Worm (Caenorhabditis elegans): Measurements from ENCODE around the gene mxl-1.

mxl-1 gene

DNA sequence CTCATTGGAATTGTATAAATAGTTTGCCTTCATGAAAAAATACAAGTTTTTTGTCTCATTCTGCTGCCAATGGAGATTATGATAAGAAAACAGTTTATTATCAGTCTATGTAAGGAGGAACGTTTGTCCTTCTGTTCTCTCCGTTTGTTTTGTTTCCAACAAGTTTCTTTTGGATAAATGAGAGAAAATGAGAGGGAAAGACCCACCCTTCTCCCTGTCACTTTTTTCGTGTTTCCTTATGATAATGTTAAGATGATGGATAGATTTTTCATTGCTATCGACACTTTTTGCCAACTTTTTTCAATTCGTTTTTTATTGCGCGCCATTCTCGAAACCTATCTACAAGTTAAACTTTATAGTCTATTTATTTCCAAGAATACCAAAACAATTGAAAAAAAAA, 13.5 kb upstream of the mxl-1 start:
- TF ChIP-seq nhr-25 (tag; optimal IDR thresholded peaks at IDR 0.05) (no peak), nhr-43 (tag; optimal IDR thresholded peaks at IDR 0.05; ENCODE audit: poor library complexity, severe bottlenecking) (peak; percentile 30)

DNA sequence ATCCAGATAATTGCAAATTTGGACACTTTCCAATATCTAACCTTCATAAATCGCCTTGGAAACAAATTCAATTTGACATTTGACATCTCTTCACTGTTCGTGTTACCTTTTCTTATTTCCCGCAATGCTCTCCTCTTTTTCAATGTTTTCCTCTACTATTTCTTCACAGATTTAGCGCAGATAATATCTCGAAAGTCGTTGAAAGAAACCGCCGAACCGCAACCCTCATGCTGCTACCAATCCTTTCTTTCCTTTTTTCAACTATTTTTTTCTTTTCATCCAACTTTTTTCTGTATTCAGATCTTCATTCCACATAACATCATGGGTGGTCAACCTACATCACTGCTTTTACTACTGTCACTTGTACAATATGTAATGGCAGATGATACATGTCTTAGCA, 10.3 kb upstream of the mxl-1 start, which contains the start of gene T19B10.5:
Gene T19B10.5 (plus strand): TSS at position 301 of the 400 bp plus-strand sequence.
- TF ChIP-seq ztf-11 (tag; optimal IDR thresholded peaks at IDR 0.05) (no peak), daf-12 (tag; optimal IDR thresholded peaks at IDR 0.05) (no peak), ceh-28 (tag; optimal IDR thresholded peaks at IDR 0.05) (no peak), lin-15B (tag; optimal IDR thresholded peaks at IDR 0.05) (no peak), ztf-4 (tag; optimal IDR thresholded peaks at IDR 0.05) (no peak), elt-3 (tag; optimal IDR thresholded peaks at IDR 0.05) (no peak), skn-1 (tag; optimal IDR thresholded peaks at IDR 0.05) (no peak), nhr-67 (tag; optimal IDR thresholded peaks at IDR 0.05) (no peak), nhr-237 (tag; optimal IDR thresholded peaks at IDR 0.05) (no peak), R02D3.7 (tag; optimal IDR thresholded peaks at IDR 0.05) (no peak), nhr-23 (tag; optimal IDR thresholded peaks at IDR 0.05) (no peak), unc-39 (tag; optimal IDR thresholded peaks at IDR 0.05) (no peak), nhr-12 (tag; optimal IDR thresholded peaks at IDR 0.05) (no peak), nhr-11 (tag; optimal IDR thresholded peaks at IDR 0.05) (no peak), pha-4 (tag; optimal IDR thresholded peaks at IDR 0.05) (no peak)

- TF ChIP-seq elt-2 (tag; optimal IDR thresholded peaks at IDR 0.05), result peak; percentile 98
- no peak for TF ChIP-seq ceh-9 (tag; optimal IDR thresholded peaks at IDR 0.05)
- TF ChIP-seq pqm-1 (tag; optimal IDR thresholded peaks at IDR 0.05), result peak; percentile 52
Measured at ce11 chrV:11235876-11236275, 8.8 kb upstream of the mxl-1 start.

- TF ChIP-seq nhr-12 (tag; optimal IDR thresholded peaks at IDR 0.05) (no peak), egl-27 (tag; optimal IDR thresholded peaks at IDR 0.05) (no peak), fos-1 (tag; optimal IDR thresholded peaks at IDR 0.05) (no peak), mml-1 (tag; optimal IDR thresholded peaks at IDR 0.05) (no peak), ztf-11 (tag; optimal IDR thresholded peaks at IDR 0.05) (no peak), snpc-4 (tag; optimal IDR thresholded peaks at IDR 0.05) (peak; percentile 60), lin-39 (tag; optimal IDR thresholded peaks at IDR 0.05) (peak; percentile 57), nhr-237 (tag; optimal IDR thresholded peaks at IDR 0.05) (no peak), egl-5 (tag; optimal IDR thresholded peaks at IDR 0.05) (no peak), nhr-76 (tag; optimal IDR thresholded peaks at IDR 0.05) (no peak), ceh-82 (tag; optimal IDR thresholded peaks at IDR 0.05) (peak; percentile 61), ztf-4 (tag; optimal IDR thresholded peaks at IDR 0.05) (no peak), nhr-23 (tag; optimal IDR thresholded peaks at IDR 0.05) (peak; percentile 47), fkh-10 (GFP tag; optimal IDR thresholded peaks at IDR 0.05) (no peak), ZK546.5 (tag; optimal IDR thresholded peaks at IDR 0.05) (no peak), aly-2 (tag; optimal IDR thresholded peaks at IDR 0.05) (no peak), eor-1 (tag; optimal IDR thresholded peaks at IDR 0.05) (no peak), nfya-1 (tag; optimal IDR thresholded peaks at IDR 0.05; ENCODE audit: insufficient read depth) (no peak), hmg-11 (tag; optimal IDR thresholded peaks at IDR 0.05) (no peak), nhr-43 (tag; optimal IDR thresholded peaks at IDR 0.05; ENCODE audit: poor library complexity, severe bottlenecking) (peak; percentile 60), unc-62 (GFP tag; optimal IDR thresholded peaks at IDR 0.05) (no peak), elt-3 (tag; optimal IDR thresholded peaks at IDR 0.05) (no peak), nhr-25 (tag; optimal IDR thresholded peaks at IDR 0.05) (peak; percentile 52), nhr-11 (tag; optimal IDR thresholded peaks at IDR 0.05) (no peak), elt-2 (tag; optimal IDR thresholded peaks at IDR 0.05) (peak; percentile 53), ceh-16 (tag; optimal IDR thresholded peaks at IDR 0.05) (no peak), nhr-67 (tag; optimal IDR thresholded peaks at IDR 0.05) (no peak), R02D3.7 (tag; optimal IDR thresholded peaks at IDR 0.05) (peak; percentile 98), unc-39 (tag; optimal IDR thresholded peaks at IDR 0.05) (no peak), ceh-28 (tag; optimal IDR thresholded peaks at IDR 0.05) (no peak), ceh-9 (tag; optimal IDR thresholded peaks at IDR 0.05) (no peak), skn-1 (tag; optimal IDR thresholded peaks at IDR 0.05) (no peak), daf-12 (tag; optimal IDR thresholded peaks at IDR 0.05) (no peak), lsy-12 (tag; optimal IDR thresholded peaks at IDR 0.05) (no peak), mdl-1 (tag; optimal IDR thresholded peaks at IDR 0.05) (no peak), pqm-1 (tag; optimal IDR thresholded peaks at IDR 0.05) (no peak), ama-1 (optimal IDR thresholded peaks at IDR 0.05) (no peak), fkh-2 (tag; optimal IDR thresholded peaks at IDR 0.05) (no peak), elt-1 (tag; optimal IDR thresholded peaks at IDR 0.05) (no peak), pha-4 (tag; optimal IDR thresholded peaks at IDR 0.05) (peak; percentile 67), zag-1 (tag; optimal IDR thresholded peaks at IDR 0.05) (no peak), lin-15B (tag; optimal IDR thresholded peaks at IDR 0.05) (peak; percentile 55), nhr-28 (tag; optimal IDR thresholded peaks at IDR 0.05) (no peak)
Measured at ce11 chrV:11239187-11239725, 5.4 kb upstream of the mxl-1 start, which contains the start of the genes dvc-1 and ima-1. Gene dvc-1 (minus strand): TSS chrV:11239331. Gene ima-1 (plus strand): TSS chrV:11239675.

Measured in whole organism, L3 larva.